Worm (Caenorhabditis elegans) whole organism, L4 larva: ENCODE measurements around the gene M04G7.2.

ENCODE experiments used
- F49E8.2 ChIP-seq: sonication (generic microtip); optimal IDR thresholded peaks from 2 replicates; lab custom pipeline; 2016; ENCODE audit warnings: missing compliant biosample characterization, mild to moderate bottlenecking, missing genetic modification characterization, borderline replicate concordance
- T20F7.1 ChIP-seq: fragments of 200-800 bp; sonication (Bioruptor generic); optimal IDR thresholded peaks from 2 replicates; lab custom pipeline; 2018; ENCODE audit warnings: mild to moderate bottlenecking, missing genetic modification characterization, missing compliant biosample characterization
- ZK546.5 ChIP-seq, 2 experiments: sonication (generic microtip); optimal IDR thresholded peaks; 2 replicates each; lab custom pipeline; 2017; ENCODE audit warnings: missing biosample characterization in 2 of 2, missing genetic modification characterization in 2 of 2
- ama-1 ChIP-seq: fragments of 150-350 bp; optimal IDR thresholded peaks from 2 replicates; lab custom pipeline; 2014; ENCODE audit warnings: inconsistent platforms, mixed read lengths
- ceh-28 ChIP-seq: fragments of 150-350 bp; optimal IDR thresholded peaks from 2 replicates; lab custom pipeline; 2014; ENCODE audit warnings: missing biosample characterization, missing genetic modification reagents, missing genetic modification characterization
- ceh-32 ChIP-seq: sonication (generic microtip); optimal IDR thresholded peaks from 2 replicates; lab custom pipeline; 2016; ENCODE audit warnings: mild to moderate bottlenecking, missing genetic modification characterization, missing compliant biosample characterization; ENCODE audit not compliant: poor library complexity
- ceh-82 ChIP-seq: sonication (generic microtip); optimal IDR thresholded peaks from 2 replicates; lab custom pipeline; 2017; ENCODE audit warnings: missing biosample characterization, missing genetic modification characterization
- ctbp-1 ChIP-seq: fragments of 200-800 bp; sonication (Bioruptor generic); IDR thresholded peaks from 2 replicates; pipeline ENCODE4 v1.3.6; 2022; ENCODE audit warnings: missing genetic modification reagents, missing genetic modification characterization, missing compliant biosample characterization
- daf-8 ChIP-seq: fragments of 200-800 bp; sonication (Bioruptor generic); IDR thresholded peaks from 2 replicates; pipeline ENCODE4 v1.3.6; 2022; ENCODE audit warnings: missing genetic modification characterization, missing compliant biosample characterization
- dmd-6 ChIP-seq: fragments of 200-800 bp; sonication (Bioruptor generic); IDR thresholded peaks from 2 replicates; pipeline ENCODE4 v1.3.6; 2022; ENCODE audit warnings: missing genetic modification reagents, missing genetic modification characterization, missing compliant biosample characterization
- dmd-8 ChIP-seq: fragments of 200-800 bp; sonication (Bioruptor generic); IDR thresholded peaks from 2 replicates; pipeline ENCODE4 v1.3.6; 2022; ENCODE audit warnings: missing genetic modification characterization, missing compliant biosample characterization
- dpl-1 ChIP-seq: fragments of 150-350 bp; optimal IDR thresholded peaks from 2 replicates; lab custom pipeline; 2014; ENCODE audit warnings: missing biosample characterization, missing genetic modification reagents, missing genetic modification characterization
- duxl-1 ChIP-seq: sonication (generic microtip); optimal IDR thresholded peaks from 2 replicates; lab custom pipeline; 2016; ENCODE audit warnings: mild to moderate bottlenecking, missing genetic modification characterization, moderate library complexity, missing compliant biosample characterization; ENCODE audit not compliant: poor library complexity
- egl-43 ChIP-seq: fragments of 200-800 bp; sonication (Bioruptor generic); IDR thresholded peaks from 2 replicates; pipeline ENCODE4 v1.3.6; 2022; ENCODE audit warnings: missing genetic modification reagents, missing genetic modification characterization, missing compliant biosample characterization
- fkh-10 ChIP-seq: fragments of 150-350 bp; optimal IDR thresholded peaks from 2 replicates; lab custom pipeline; 2014; ENCODE audit warnings: missing biosample characterization, missing genetic modification reagents, missing genetic modification characterization
- hif-1 ChIP-seq, 2 experiments: sonication (generic microtip); optimal IDR thresholded peaks; 2 replicates each; lab custom pipeline; 2016 to 2017; ENCODE audit warnings: missing compliant biosample characterization in 2 of 2, missing genetic modification characterization in 2 of 2, missing genetic modification reagents in 2 of 2, missing genotype in 2 of 2, mild to moderate bottlenecking in 1 of 2
- hlh-30 ChIP-seq: sonication (generic microtip); optimal IDR thresholded peaks from 2 replicates; lab custom pipeline; 2017; ENCODE audit warnings: antibody characterized with exemption, mild to moderate bottlenecking, missing genetic modification characterization, missing compliant biosample characterization; ENCODE audit not compliant: insufficient read depth
- lim-7 ChIP-seq: fragments of 200-800 bp; sonication (Bioruptor generic); IDR thresholded peaks from 2 replicates; pipeline ENCODE4 v1.3.6; 2022; ENCODE audit warnings: missing genetic modification characterization, missing compliant biosample characterization
- lin-1 ChIP-seq: fragments of 200-800 bp; sonication (Bioruptor generic); IDR thresholded peaks from 2 replicates; pipeline ENCODE4 v1.3.6; 2022; ENCODE audit warnings: missing genetic modification reagents, missing genetic modification characterization, missing compliant biosample characterization
- lin-29 ChIP-seq: fragments of 200-800 bp; sonication (Bioruptor generic); IDR thresholded peaks from 2 replicates; pipeline ENCODE4 v1.3.6; 2022; ENCODE audit warnings: missing genetic modification reagents, missing genetic modification characterization, missing compliant biosample characterization
- lin-38 ChIP-seq: fragments of 200-800 bp; sonication (Bioruptor generic); IDR thresholded peaks from 2 replicates; pipeline ENCODE4 v1.3.6; 2022; ENCODE audit warnings: missing genetic modification reagents, missing genetic modification characterization, missing compliant biosample characterization
- lin-39 ChIP-seq: fragments of 150-350 bp; optimal IDR thresholded peaks from 2 replicates; lab custom pipeline; 2014; ENCODE audit warnings: missing biosample characterization, missing genetic modification reagents, missing genetic modification characterization
- lir-3 ChIP-seq: sonication (generic microtip); optimal IDR thresholded peaks from 2 replicates; lab custom pipeline; 2016; ENCODE audit warnings: mild to moderate bottlenecking, missing genetic modification characterization, missing compliant biosample characterization
- madf-9 ChIP-seq: fragments of 200-800 bp; sonication (Bioruptor generic); conservative IDR thresholded peaks from 2 replicates; pipeline ENCODE4 v1.3.6; 2022; ENCODE audit warnings: missing genetic modification reagents, missing genetic modification characterization, missing compliant biosample characterization
- mdt-29 ChIP-seq: fragments of 200-800 bp; sonication (Bioruptor generic); IDR thresholded peaks from 2 replicates; pipeline ENCODE4 v1.3.6; 2022; ENCODE audit warnings: missing genetic modification reagents, missing genetic modification characterization, missing compliant biosample characterization
- mep-1 ChIP-seq: fragments of 150-350 bp; sonication (generic microtip); optimal IDR thresholded peaks from 3 replicates; lab custom pipeline; 2014; ENCODE audit warnings: missing biosample characterization, missing genetic modification characterization
- mxl-3 ChIP-seq: fragments of 200-800 bp; sonication (Bioruptor generic); optimal IDR thresholded peaks from 2 replicates; lab custom pipeline; 2018; ENCODE audit warnings: mild to moderate bottlenecking, missing genetic modification characterization, missing compliant biosample characterization
- nhr-102 ChIP-seq: sonication (generic microtip); optimal IDR thresholded peaks from 2 replicates; lab custom pipeline; 2016; ENCODE audit warnings: mild to moderate bottlenecking, missing genetic modification characterization, moderate library complexity, missing compliant biosample characterization
- nhr-111 ChIP-seq: fragments of 200-800 bp; sonication (Bioruptor generic); optimal IDR thresholded peaks from 2 replicates; lab custom pipeline; 2018; ENCODE audit warnings: mild to moderate bottlenecking, missing genetic modification characterization, missing compliant biosample characterization
- nhr-25 ChIP-seq: sonication (generic microtip); optimal IDR thresholded peaks from 2 replicates; lab custom pipeline; 2017; ENCODE audit warnings: missing genetic modification characterization, mild to moderate bottlenecking, missing compliant biosample characterization, antibody characterized with exemption, moderate library complexity, borderline replicate concordance; ENCODE audit not compliant: insufficient read depth
- nhr-28 ChIP-seq: fragments of 150-350 bp; optimal IDR thresholded peaks from 2 replicates; lab custom pipeline; 2014; ENCODE audit warnings: missing biosample characterization, missing genetic modification characterization
- nhr-48 ChIP-seq: sonication (generic microtip); optimal IDR thresholded peaks from 2 replicates; lab custom pipeline; 2016; ENCODE audit warnings: mild to moderate bottlenecking, missing genetic modification characterization, missing compliant biosample characterization
- nhr-6 ChIP-seq: fragments of 150-350 bp; optimal IDR thresholded peaks from 2 replicates; lab custom pipeline; 2014; ENCODE audit warnings: missing biosample characterization, missing genetic modification characterization
- nhr-77 ChIP-seq: fragments of 150-350 bp; optimal IDR thresholded peaks from 2 replicates; lab custom pipeline; 2014; ENCODE audit warnings: missing biosample characterization, missing genetic modification characterization
- pha-4 ChIP-seq, 2 experiments: fragments of 150-350 bp in 1 of 2; fragments of 200-800 bp in 1 of 2; sonication (Bioruptor generic) in 1 of 2; IDR thresholded peaks in 1 of 2; optimal IDR thresholded peaks in 1 of 2; 2 replicates each; pipeline versions ENCODE4 v1.3.6 to Lab custom; 2014 to 2022; ENCODE audit warnings: missing genetic modification characterization in 2 of 2, missing genetic modification reagents in 2 of 2, missing biosample characterization in 1 of 2, missing compliant biosample characterization in 1 of 2
- pqm-1 ChIP-seq: sonication (generic microtip); optimal IDR thresholded peaks from 2 replicates; lab custom pipeline; 2017; ENCODE audit warnings: missing biosample characterization, missing genetic modification characterization
- rbr-2 ChIP-seq: sonication (generic microtip); optimal IDR thresholded peaks from 2 replicates; lab custom pipeline; 2016; ENCODE audit warnings: missing genotype, missing genetic modification characterization, missing compliant biosample characterization
- set-16 ChIP-seq: fragments of 200-800 bp; sonication (Bioruptor generic); IDR thresholded peaks from 2 replicates; pipeline ENCODE4 v1.3.6; 2022; ENCODE audit warnings: missing genetic modification reagents, missing genetic modification characterization, missing compliant biosample characterization
- skn-1 ChIP-seq: fragments of 150-350 bp; optimal IDR thresholded peaks from 2 replicates; lab custom pipeline; 2014; ENCODE audit warnings: missing biosample characterization, missing genetic modification characterization
- snpc-1.2 ChIP-seq: fragments of 200-800 bp; sonication (Bioruptor generic); IDR thresholded peaks from 2 replicates; pipeline ENCODE4 v1.3.6; 2022; ENCODE audit warnings: missing genetic modification reagents, missing genetic modification characterization, missing compliant biosample characterization
- spr-1 ChIP-seq: sonication (generic microtip); optimal IDR thresholded peaks from 2 replicates; lab custom pipeline; 2016; ENCODE audit warnings: mild to moderate bottlenecking, missing genetic modification characterization, missing compliant biosample characterization
- unc-130 ChIP-seq: sonication (generic microtip); optimal IDR thresholded peaks from 2 replicates; lab custom pipeline; 2016; ENCODE audit warnings: missing genetic modification reagents, missing genetic modification characterization, missing compliant biosample characterization
- zfp-3 ChIP-seq: fragments of 200-800 bp; sonication (Bioruptor generic); conservative IDR thresholded peaks from 2 replicates; pipeline ENCODE4 v1.3.6; 2022; ENCODE audit warnings: missing genetic modification reagents, missing genetic modification characterization, missing compliant biosample characterization
- ztf-11 ChIP-seq: fragments of 150-350 bp; optimal IDR thresholded peaks from 2 replicates; lab custom pipeline; 2014; ENCODE audit warnings: missing biosample characterization, missing genetic modification characterization

Gene M04G7.2

DNA sequence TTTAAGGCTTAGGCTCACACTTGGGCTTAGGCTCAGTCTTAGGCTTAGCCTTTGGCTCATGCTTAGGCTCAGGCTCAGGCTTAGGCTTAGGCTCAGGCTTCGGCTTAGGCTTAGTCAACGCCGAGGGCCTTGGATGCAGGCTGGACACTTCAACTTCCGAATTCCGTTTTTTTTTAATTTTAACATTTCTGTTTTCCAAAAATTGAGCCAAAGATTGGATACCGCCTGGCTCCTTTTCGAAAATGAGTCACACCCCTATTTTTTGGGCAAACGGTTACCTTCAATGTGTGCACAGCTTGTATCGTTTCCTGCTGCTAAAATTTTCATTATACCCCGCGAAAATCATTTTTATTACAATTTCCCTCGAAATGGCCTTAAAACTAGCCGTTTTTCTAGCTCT, 5.3 kb downstream of the M04G7.2 start, which contains the start of gene M04G7.1:
TSS of gene M04G7.1 (plus strand) at position 301 of the 400 bp plus-strand sequence.
- TF ChIP-seq madf-9 (GFP tag; lab: Robert Waterston, UW) (no peak), lin-39 (no peak), set-16 (GFP tag; lab: Robert Waterston, UW) (no peak), T20F7.1 (GFP tag; lab: Kevin White, UChicago) (no peak), skn-1 (no peak)
- TF ChIP-seq, all 104 proteins: peak for 0

DNA sequence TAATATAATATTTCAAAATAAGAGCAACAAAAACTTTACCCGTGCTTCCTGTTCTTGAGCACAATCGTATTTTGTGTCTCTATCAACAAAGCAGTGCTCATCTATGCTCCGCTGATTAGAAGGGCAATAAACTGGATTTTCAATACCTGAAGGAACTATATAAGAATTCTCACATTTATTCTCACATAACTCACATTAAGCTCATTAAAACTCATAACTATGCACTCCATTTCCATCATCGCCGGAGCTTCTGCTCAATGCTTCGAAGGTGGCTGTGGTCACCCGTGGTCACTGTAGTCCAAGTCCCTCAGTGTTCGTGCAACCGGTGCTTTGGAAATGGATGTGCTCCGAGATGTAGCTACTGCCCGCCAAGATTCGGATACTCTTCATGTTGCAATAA, 6.0 kb downstream of the M04G7.2 start, which contains the start of the genes Y66H1A.8 and M04G7.5:
TSS of gene Y66H1A.8 (minus strand) at position 101 of the 400 bp plus-strand sequence.
TSS of gene M04G7.5 (plus strand) at position 258 of the 400 bp plus-strand sequence.
- TF ChIP-seq rbr-2 (tag; lab: Kevin White, UChicago): no peak
- TF ChIP-seq madf-9 (GFP tag; lab: Robert Waterston, UW): no peak
- TF ChIP-seq egl-43 (GFP tag; lab: Robert Waterston, UW): no peak
- TF ChIP-seq unc-130 (GFP tag; lab: Kevin White, UChicago): no peak
- TF ChIP-seq snpc-1.2: no peak
- TF ChIP-seq F49E8.2 (tag; lab: Kevin White, UChicago): no peak
- TF ChIP-seq lim-7 (GFP tag; lab: Robert Waterston, UW): no peak
- TF ChIP-seq pqm-1 (tag; lab: Kevin White, UChicago): no peak
- no peak for TF ChIP-seq nhr-6 (tag; lab: Kevin White, UChicago)
- TF ChIP-seq ceh-82 (tag; lab: Kevin White, UChicago): no peak
- no peak for TF ChIP-seq dpl-1 (GFP tag; lab: Kevin White, UChicago)
- TF ChIP-seq nhr-48: no peak
- no peak for TF ChIP-seq duxl-1
- no peak for TF ChIP-seq dmd-8

DNA sequence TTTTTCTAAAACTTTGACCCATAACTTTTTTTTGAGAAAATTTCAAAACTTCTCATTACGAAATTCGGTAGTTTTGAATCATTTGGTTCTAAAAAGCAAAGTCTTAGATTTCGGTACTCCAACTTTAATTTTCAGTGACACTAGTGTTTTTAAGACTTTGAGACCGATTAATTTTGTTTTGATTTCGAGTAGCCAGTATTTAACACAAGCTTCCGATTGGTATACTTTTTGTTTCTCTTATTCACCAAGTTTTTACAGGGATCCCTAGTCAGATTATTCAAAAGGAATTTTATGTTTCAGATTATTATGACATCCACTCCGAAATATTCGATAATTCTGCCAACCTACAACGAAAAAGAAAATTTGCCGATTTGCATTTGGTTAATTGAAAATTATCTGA, 15.5 kb downstream of the M04G7.2 start, which contains the start of gene dpm-1:
TSS of gene dpm-1 (plus strand) at position 301 of the 400 bp plus-strand sequence.
- TF ChIP-seq ama-1 (lab: Kevin White, UChicago) (no peak), daf-8 (GFP tag; lab: Robert Waterston, UW) (no peak), zfp-3 (GFP tag; lab: Robert Waterston, UW) (no peak), mdt-29 (no peak), nhr-102 (tag; lab: Kevin White, UChicago) (no peak), ZK546.5 (tag; optimal IDR thresholded peaks at IDR 0.05; lab: Kevin White, UChicago) (no peak), nhr-48 (no peak), hlh-30 (tag; lab: Kevin White, UChicago) (no peak), spr-1 (no peak), ctbp-1 (GFP tag; lab: Robert Waterston, UW) (no peak), F49E8.2 (tag; lab: Kevin White, UChicago) (no peak), lir-3 (tag; lab: Kevin White, UChicago) (no peak), mxl-3 (GFP tag; lab: Kevin White, UChicago) (no peak)

DNA sequence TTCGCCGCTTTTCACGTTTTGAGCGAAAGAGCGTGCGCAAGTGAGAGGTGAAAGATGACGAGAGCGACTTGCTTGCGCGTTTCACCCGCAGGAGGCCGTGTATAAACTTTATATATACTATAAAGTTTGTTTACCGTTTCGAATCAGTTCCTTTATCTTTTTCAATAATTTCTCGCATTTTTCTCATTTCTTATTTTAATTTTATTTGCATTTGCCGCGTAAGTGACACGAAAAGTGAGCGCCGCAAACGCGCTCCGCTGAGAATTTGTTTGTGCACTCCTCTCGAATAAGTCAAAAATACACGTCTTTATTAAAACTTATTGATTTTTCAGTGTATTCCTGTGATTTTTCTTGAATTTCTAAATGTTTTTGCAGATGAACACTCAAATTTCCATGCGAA, 17.2 kb downstream of the M04G7.2 start, which contains the start of gene mrpl-55:
TSS of gene mrpl-55 (plus strand) at position 364 of the 400 bp plus-strand sequence.
- TF ChIP-seq lin-38: peak; percentile 99
- TF ChIP-seq ZK546.5 (tag; optimal IDR thresholded peaks at IDR 0.05; lab: Kevin White, UChicago): no peak
- peak; percentile 88 for TF ChIP-seq mep-1 (tag; lab: Kevin White, UChicago)
- peak in 1 of 2 experiments; percentile 80 for TF ChIP-seq hif-1 (tag; optimal IDR thresholded peaks at IDR 0.05; lab: Kevin White, UChicago)
- peak; percentile 24 for TF ChIP-seq nhr-25 (tag; lab: Kevin White, UChicago)
- no peak for TF ChIP-seq ceh-82 (tag; lab: Kevin White, UChicago)
- TF ChIP-seq fkh-10: peak; percentile 66
- peak; percentile 72 for TF ChIP-seq lin-29 (GFP tag; lab: Robert Waterston, UW)
- TF ChIP-seq nhr-28: peak; percentile 76
- TF ChIP-seq dmd-6 (GFP tag; lab: Robert Waterston, UW): peak; percentile 46
- TF ChIP-seq pha-4 (GFP tag; IDR thresholded peaks at IDR 0.05; lab: Robert Waterston, UW): no peak
- peak; percentile 24 for TF ChIP-seq pha-4 (tag; optimal IDR thresholded peaks at IDR 0.05; lab: Kevin White, UChicago)
- TF ChIP-seq dpl-1 (GFP tag; lab: Kevin White, UChicago): peak; percentile 95
- no peak for TF ChIP-seq ztf-11 (tag; lab: Kevin White, UChicago)
- TF ChIP-seq nhr-102 (tag; lab: Kevin White, UChicago): peak; percentile 55
- no peak for TF ChIP-seq nhr-111 (GFP tag; lab: Kevin White, UChicago)
- peak; percentile 67 for TF ChIP-seq spr-1
- no peak for TF ChIP-seq lin-1 (GFP tag; lab: Robert Waterston, UW)
- peak; percentile 77 for TF ChIP-seq nhr-77 (tag; lab: Kevin White, UChicago)
- no peak for TF ChIP-seq ceh-32 (tag; lab: Kevin White, UChicago)
- TF ChIP-seq ceh-28: peak; percentile 6
- peak; percentile 52 for TF ChIP-seq duxl-1
